Worm (Caenorhabditis elegans) whole organism, young adult: ENCODE data around the gene ipla-6.

Experiments used
- B0019.2 ChIP-seq: fragments of 200-800 bp; sonication (Bioruptor generic); conservative IDR thresholded peaks from 2 replicates; pipeline ENCODE4 v1.3.6; 2022; ENCODE audit warnings: missing genetic modification reagents, missing genetic modification characterization, missing compliant biosample characterization
- C06A6.2 ChIP-seq: fragments of 200-800 bp; sonication (Bioruptor generic); conservative IDR thresholded peaks from 2 replicates; pipeline ENCODE4 v1.3.6; 2022; ENCODE audit warnings: missing genetic modification characterization, missing compliant biosample characterization
- F22D6.2 ChIP-seq: sonication (generic microtip); optimal IDR thresholded peaks from 2 replicates; lab custom pipeline; 2016; ENCODE audit warnings: mild to moderate bottlenecking, missing genetic modification characterization, missing compliant biosample characterization
- F33H1.4 ChIP-seq: fragments of 200-800 bp; sonication (Bioruptor generic); IDR thresholded peaks from 2 replicates; pipeline ENCODE4 v1.3.6; 2022; ENCODE audit warnings: missing genetic modification reagents, missing genetic modification characterization, missing compliant biosample characterization
- F37B4.10 ChIP-seq: fragments of 200-800 bp; sonication (Bioruptor generic); IDR thresholded peaks from 2 replicates; pipeline ENCODE4 v1.3.6; 2022; ENCODE audit warnings: missing genetic modification characterization, missing compliant biosample characterization
- F49E8.2 ChIP-seq: sonication (generic microtip); optimal IDR thresholded peaks from 3 replicates; lab custom pipeline; 2017; ENCODE audit warnings: missing genetic modification characterization, mild to moderate bottlenecking, missing compliant biosample characterization, antibody characterized with exemption, moderate library complexity; ENCODE audit not compliant: insufficient read depth
- K12H6.12 ChIP-seq: fragments of 200-800 bp; sonication (Bioruptor generic); optimal IDR thresholded peaks from 2 replicates; lab custom pipeline; 2018; ENCODE audit warnings: mild to moderate bottlenecking, missing genetic modification characterization, missing compliant biosample characterization
- T26A5.8 ChIP-seq: sonication (generic microtip); optimal IDR thresholded peaks from 2 replicates; lab custom pipeline; 2016; ENCODE audit warnings: missing genetic modification characterization, missing compliant biosample characterization
- Y67H2A.10 ChIP-seq: fragments of 200-800 bp; sonication (Bioruptor generic); conservative IDR thresholded peaks from 2 replicates; pipeline ENCODE4 v1.3.6; 2022; ENCODE audit warnings: missing genetic modification reagents, missing genetic modification characterization, missing compliant biosample characterization
- aptf-3 ChIP-seq: fragments of 200-800 bp; sonication (Bioruptor generic); IDR thresholded peaks from 2 replicates; pipeline ENCODE4 v1.3.6; 2022; ENCODE audit warnings: missing genetic modification characterization, missing compliant biosample characterization
- atf-7 ChIP-seq: sonication (generic microtip); optimal IDR thresholded peaks from 2 replicates; lab custom pipeline; 2017; ENCODE audit warnings: mild to moderate bottlenecking, missing genetic modification characterization, missing compliant biosample characterization
- attf-3 ChIP-seq: fragments of 200-800 bp; sonication (Bioruptor generic); conservative IDR thresholded peaks from 2 replicates; pipeline ENCODE4 v1.3.6; 2022; ENCODE audit warnings: missing genetic modification reagents, missing genetic modification characterization, missing compliant biosample characterization
- attf-5 ChIP-seq: fragments of 200-800 bp; sonication (Bioruptor generic); optimal IDR thresholded peaks from 2 replicates; lab custom pipeline; 2018; ENCODE audit warnings: mild to moderate bottlenecking, missing genetic modification characterization, missing compliant biosample characterization
- bed-1 ChIP-seq: fragments of 200-800 bp; sonication (Bioruptor generic); IDR thresholded peaks from 2 replicates; pipeline ENCODE4 v1.3.6; 2022; ENCODE audit warnings: missing genetic modification reagents, missing genetic modification characterization, missing compliant biosample characterization
- bed-2 ChIP-seq: fragments of 200-800 bp; sonication (Bioruptor generic); IDR thresholded peaks from 2 replicates; pipeline ENCODE4 v1.3.6; 2022; ENCODE audit warnings: missing genetic modification reagents, missing genetic modification characterization, missing compliant biosample characterization
- cebp-1 ChIP-seq, 2 experiments: fragments of 200-800 bp in 1 of 2; sonication (Bioruptor generic) in 1 of 2; sonication (generic microtip) in 1 of 2; IDR thresholded peaks in 1 of 2; optimal IDR thresholded peaks in 1 of 2; 2 replicates each; pipeline versions ENCODE4 v1.3.6 to Lab custom; 2017 to 2022; ENCODE audit warnings: missing compliant biosample characterization in 2 of 2, missing genetic modification characterization in 2 of 2, mild to moderate bottlenecking in 1 of 2, missing genetic modification reagents in 1 of 2, moderate library complexity in 1 of 2
- ceh-100 ChIP-seq: fragments of 200-800 bp; sonication (Bioruptor generic); IDR thresholded peaks from 2 replicates; pipeline ENCODE4 v1.3.6; 2022; ENCODE audit warnings: missing genetic modification reagents, missing genetic modification characterization, missing compliant biosample characterization
- ceh-58 ChIP-seq: fragments of 200-800 bp; sonication (Bioruptor generic); IDR thresholded peaks from 2 replicates; pipeline ENCODE4 v1.3.6; 2022; ENCODE audit warnings: missing genetic modification characterization, missing compliant biosample characterization
- ceh-79 ChIP-seq: sonication (generic microtip); optimal IDR thresholded peaks from 2 replicates; lab custom pipeline; 2017; ENCODE audit warnings: mild to moderate bottlenecking, missing genetic modification characterization, missing compliant biosample characterization
- ceh-91 ChIP-seq: fragments of 200-800 bp; sonication (Bioruptor generic); IDR thresholded peaks from 2 replicates; pipeline ENCODE4 v1.3.6; 2022; ENCODE audit warnings: missing genetic modification reagents, missing genetic modification characterization, missing compliant biosample characterization
- chd-7 ChIP-seq: sonication (generic microtip); optimal IDR thresholded peaks from 2 replicates; lab custom pipeline; 2016; ENCODE audit warnings: mild to moderate bottlenecking, missing genetic modification characterization, moderate library complexity, missing compliant biosample characterization
- dox-1 ChIP-seq: fragments of 200-800 bp; sonication (Bioruptor generic); IDR thresholded peaks from 2 replicates; pipeline ENCODE4 v1.3.6; 2022; ENCODE audit warnings: missing genetic modification reagents, missing genetic modification characterization, missing compliant biosample characterization
- dpff-1 ChIP-seq: sonication (generic microtip); optimal IDR thresholded peaks from 2 replicates; lab custom pipeline; 2017; ENCODE audit warnings: mild to moderate bottlenecking, missing genetic modification characterization, missing compliant biosample characterization
- dpl-1 ChIP-seq: fragments of 150-350 bp; optimal IDR thresholded peaks from 2 replicates; lab custom pipeline; 2014; ENCODE audit warnings: missing biosample characterization, missing genetic modification reagents, missing genetic modification characterization
- egl-18 ChIP-seq: fragments of 200-800 bp; sonication (Bioruptor generic); IDR thresholded peaks from 2 replicates; pipeline ENCODE4 v1.3.6; 2022; ENCODE audit warnings: missing genetic modification reagents, missing genetic modification characterization, missing compliant biosample characterization
- ets-4 ChIP-seq: fragments of 200-800 bp; sonication (Bioruptor generic); optimal IDR thresholded peaks from 2 replicates; lab custom pipeline; 2018; ENCODE audit warnings: mild to moderate bottlenecking, missing genetic modification characterization, missing compliant biosample characterization
- hlh-26 ChIP-seq: fragments of 200-800 bp; sonication (Bioruptor generic); conservative IDR thresholded peaks from 2 replicates; pipeline ENCODE4 v1.3.6; 2022; ENCODE audit warnings: missing genetic modification reagents, missing genetic modification characterization, missing compliant biosample characterization
- lag-1 ChIP-seq: fragments of 200-800 bp; sonication (Bioruptor generic); IDR thresholded peaks from 2 replicates; pipeline ENCODE4 v1.3.6; 2022; ENCODE audit warnings: missing genetic modification reagents, missing genetic modification characterization, missing compliant biosample characterization
- lin-26 ChIP-seq: fragments of 200-800 bp; sonication (Bioruptor generic); IDR thresholded peaks from 2 replicates; pipeline ENCODE4 v1.3.6; 2022; ENCODE audit warnings: missing genetic modification reagents, missing genetic modification characterization, missing compliant biosample characterization
- lin-35 ChIP-seq, 3 experiments: fragments of 150-350 bp in 2 of 3; sonication (generic microtip) in 1 of 3; optimal IDR thresholded peaks; 2 replicates each; lab custom pipeline; 2014 to 2018; ENCODE audit warnings: missing biosample characterization in 3 of 3, missing genetic modification characterization in 3 of 3, missing genetic modification reagents in 3 of 3
- lin-40 ChIP-seq: sonication (generic microtip); optimal IDR thresholded peaks from 2 replicates; lab custom pipeline; 2016; ENCODE audit warnings: missing genetic modification characterization, mild to moderate bottlenecking, missing compliant biosample characterization, missing genotype, missing genetic modification reagents
- lir-1 ChIP-seq: fragments of 200-800 bp; sonication (Bioruptor generic); conservative IDR thresholded peaks from 2 replicates; pipeline ENCODE4 v1.3.6; 2022; ENCODE audit warnings: missing genetic modification reagents, missing genetic modification characterization, missing compliant biosample characterization
- mel-28 ChIP-seq: sonication (generic microtip); optimal IDR thresholded peaks from 2 replicates; lab custom pipeline; 2016; ENCODE audit warnings: borderline replicate concordance, mild to moderate bottlenecking, missing genetic modification characterization, missing compliant biosample characterization
- mes-4 ChIP-seq: sonication (generic microtip); optimal IDR thresholded peaks from 2 replicates; lab custom pipeline; 2016; ENCODE audit warnings: missing genotype, missing genetic modification characterization, missing compliant biosample characterization
- nfya-1 ChIP-seq: sonication (generic microtip); optimal IDR thresholded peaks from 2 replicates; lab custom pipeline; 2017; ENCODE audit warnings: antibody characterized with exemption, missing compliant biosample characterization, missing genetic modification characterization, borderline replicate concordance; ENCODE audit not compliant: insufficient read depth
- nfyb-1 ChIP-seq: fragments of 200-800 bp; sonication (Bioruptor generic); IDR thresholded peaks from 2 replicates; pipeline ENCODE4 v1.3.6; 2022; ENCODE audit warnings: missing genetic modification reagents, missing genetic modification characterization, missing compliant biosample characterization
- rpc-1 ChIP-seq, 2 experiments: fragments of 150-350 bp in 1 of 2; sonication (generic microtip) in 1 of 2; optimal IDR thresholded peaks; 2 replicates each; lab custom pipeline; 2014 to 2018; ENCODE audit warnings: missing biosample characterization in 1 of 2, missing genetic modification characterization in 1 of 2, missing genetic modification reagents in 1 of 2, missing genotype in 1 of 2
- sdz-38 ChIP-seq: sonication (generic microtip); optimal IDR thresholded peaks from 2 replicates; lab custom pipeline; 2016; ENCODE audit warnings: missing genotype, missing genetic modification characterization, missing compliant biosample characterization
- snpc-1.1 ChIP-seq: sonication (generic microtip); optimal IDR thresholded peaks from 2 replicates; lab custom pipeline; 2017; ENCODE audit warnings: missing genetic modification characterization, mild to moderate bottlenecking, missing compliant biosample characterization, antibody characterized with exemption, moderate library complexity, missing genotype, missing genetic modification reagents; ENCODE audit not compliant: insufficient read depth
- snpc-4 ChIP-seq, 5 experiments: fragments of 150-350 bp in 1 of 5; sonication (generic microtip) in 4 of 5; optimal IDR thresholded peaks; 2 replicates each; lab custom pipeline; 2014 to 2018; ENCODE audit warnings: missing genetic modification characterization in 5 of 5, missing biosample characterization in 3 of 5, antibody characterized with exemption in 2 of 5, mild to moderate bottlenecking in 2 of 5, missing compliant biosample characterization in 2 of 5, missing genotype in 2 of 5, moderate library complexity in 2 of 5, missing genetic modification reagents in 1 of 5
- somi-1 ChIP-seq: fragments of 200-800 bp; sonication (Bioruptor generic); optimal IDR thresholded peaks from 2 replicates; lab custom pipeline; 2018; ENCODE audit warnings: mild to moderate bottlenecking, missing genetic modification characterization, missing compliant biosample characterization
- tbp1 ChIP-seq: fragments of 200-800 bp; sonication (Bioruptor generic); optimal IDR thresholded peaks from 2 replicates; lab custom pipeline; 2018; ENCODE audit warnings: mild to moderate bottlenecking, missing genetic modification characterization, missing compliant biosample characterization
- zfh-2 ChIP-seq: fragments of 200-800 bp; sonication (Bioruptor generic); conservative IDR thresholded peaks from 2 replicates; pipeline ENCODE4 v1.3.6; 2022; ENCODE audit warnings: missing genetic modification reagents, missing genetic modification characterization, missing compliant biosample characterization
- ztf-26 ChIP-seq: sonication (generic microtip); optimal IDR thresholded peaks from 2 replicates; lab custom pipeline; 2017; ENCODE audit warnings: missing genetic modification characterization, missing compliant biosample characterization

Gene ipla-6

DNA sequence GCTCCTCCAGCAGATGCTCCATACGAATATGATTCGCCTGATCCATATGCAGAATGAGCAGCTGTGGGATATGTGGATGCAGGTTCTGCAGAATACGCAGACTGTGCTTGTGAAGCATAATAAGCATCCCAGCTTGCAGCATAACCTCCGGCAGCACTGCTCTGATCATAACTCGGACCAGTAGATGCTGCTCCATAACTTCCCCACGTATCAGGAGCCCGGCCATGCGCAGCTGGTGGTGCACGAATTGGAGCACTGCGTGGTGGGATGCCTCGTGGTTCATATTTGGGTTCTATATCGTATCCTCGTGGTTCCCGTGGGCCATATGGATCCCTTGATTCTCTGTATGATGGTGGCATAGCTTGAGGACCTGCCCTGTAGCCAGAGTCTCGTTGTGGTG is 36.3 kb downstream of the ipla-6 start:
- TF ChIP-seq zfh-2 (GFP tag; lab: Robert Waterston, UW) (peak; percentile 64), dox-1 (no peak), F37B4.10 (0 out of 2 replicates have a peak, but pooled peaks have one; percentile 67), ceh-79 (tag; lab: Kevin White, UChicago) (no peak), hlh-26 (GFP tag; lab: Robert Waterston, UW) (no peak), attf-3 (GFP tag; lab: Robert Waterston, UW) (no peak), atf-7 (tag; lab: Kevin White, UChicago) (no peak), K12H6.12 (tag; lab: Kevin White, UChicago) (no peak), bed-1 (GFP tag; lab: Robert Waterston, UW) (no peak), dpl-1 (GFP tag; lab: Kevin White, UChicago) (no peak), egl-18 (GFP tag; lab: Robert Waterston, UW) (no peak), T26A5.8 (tag; lab: Kevin White, UChicago) (no peak)

DNA sequence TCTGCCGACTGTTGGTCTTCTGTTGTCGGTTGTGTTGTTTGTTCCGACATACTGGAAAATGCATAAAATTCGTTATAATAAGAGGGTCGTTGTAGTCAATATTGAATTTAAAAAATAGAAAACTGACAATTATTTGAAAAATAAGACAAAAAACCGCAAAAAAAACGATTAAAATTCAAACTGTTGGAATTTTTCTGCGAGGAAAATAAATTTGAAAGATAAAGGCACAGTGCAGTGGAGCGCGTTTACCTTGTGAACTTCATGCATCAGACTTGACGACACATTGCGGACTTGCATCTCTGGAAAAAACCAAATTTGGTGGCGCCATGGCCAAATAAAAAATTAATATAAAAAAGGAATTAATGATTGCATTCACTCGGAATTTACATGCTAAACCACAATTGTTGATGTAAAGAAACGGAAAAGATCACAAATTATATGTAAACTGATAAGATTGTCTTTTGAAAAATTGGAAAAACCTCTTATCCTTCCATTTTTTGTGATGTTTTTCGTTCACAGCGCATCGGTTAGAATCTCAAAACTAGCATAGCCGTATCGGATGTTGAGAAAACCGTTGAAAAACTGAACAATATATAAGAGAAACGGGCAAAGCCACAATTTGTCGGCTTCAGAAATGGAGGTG is 39.1 kb downstream of the ipla-6 start, which contains the start of the genes hrpf-2 and bli-6:
hrpf-2 (minus strand) TSS at position 51 of the 643 bp plus-strand sequence.
bli-6 (plus strand) TSS at position 593 of the 643 bp plus-strand sequence.
- TF ChIP-seq snpc-4 (GFP tag; optimal IDR thresholded peaks at IDR 0.05; lab: Kevin White, UChicago) (peak; percentile 17), snpc-4 (tag; optimal IDR thresholded peaks at IDR 0.05; lab: Kevin White, UChicago) (peak; percentile 42 to 91 (median 86)), chd-7 (tag; lab: Kevin White, UChicago) (no peak), lir-1 (GFP tag; lab: Robert Waterston, UW) (0 out of 2 replicates have a peak, but pooled peaks have one; percentile 6), nfya-1 (tag; lab: Kevin White, UChicago) (no peak), sdz-38 (no peak), F22D6.2 (tag; lab: Kevin White, UChicago) (no peak), dpff-1 (tag; lab: Kevin White, UChicago) (no peak), lin-40 (tag; lab: Kevin White, UChicago) (peak; percentile 61), B0019.2 (GFP tag; lab: Robert Waterston, UW) (no peak), ceh-100 (no peak), somi-1 (GFP tag; lab: Kevin White, UChicago) (no peak), bed-2 (GFP tag; lab: Robert Waterston, UW) (no peak), ztf-26 (tag; lab: Kevin White, UChicago) (no peak), tbp1 (GFP tag; lab: Kevin White, UChicago) (peak; percentile 50), C06A6.2 (GFP tag; lab: Robert Waterston, UW) (no peak; the same call in 1 of the 2 replicates), lin-35 (GFP tag; optimal IDR thresholded peaks at IDR 0.05; lab: Kevin White, UChicago) (peak in 1 of 3 experiments; percentile 65), nfyb-1 (GFP tag; lab: Robert Waterston, UW) (no peak), lag-1 (GFP tag; lab: Robert Waterston, UW) (no peak), lin-26 (GFP tag; lab: Robert Waterston, UW) (no peak), snpc-1.1 (peak; percentile 18), K12H6.12 (tag; lab: Kevin White, UChicago) (peak; percentile 4), mel-28 (tag; lab: Kevin White, UChicago) (no peak), ceh-91 (GFP tag; lab: Robert Waterston, UW) (no peak), Y67H2A.10 (GFP tag; lab: Robert Waterston, UW) (no peak), ceh-58 (GFP tag; lab: Robert Waterston, UW) (no peak), attf-5 (peak; percentile 71), rpc-1 (optimal IDR thresholded peaks at IDR 0.05; lab: Kevin White, UChicago) (no peak), rpc-1 (tag; optimal IDR thresholded peaks at IDR 0.05; lab: Kevin White, UChicago) (no peak), F33H1.4 (GFP tag; lab: Robert Waterston, UW) (peak; percentile 49; the same call in 1 of the 2 replicates), cebp-1 (GFP tag; IDR thresholded peaks at IDR 0.05; lab: Robert Waterston, UW) (no peak), cebp-1 (tag; optimal IDR thresholded peaks at IDR 0.05; lab: Kevin White, UChicago) (no peak), dox-1 (peak; percentile 43; the same call in 1 of the 2 replicates), F49E8.2 (tag; lab: Kevin White, UChicago) (no peak), bed-1 (GFP tag; lab: Robert Waterston, UW) (no peak), ets-4 (no peak), egl-18 (GFP tag; lab: Robert Waterston, UW) (no peak), aptf-3 (GFP tag; lab: Robert Waterston, UW) (no peak), mes-4 (tag; lab: Kevin White, UChicago) (no peak)
